Fruit fly (Drosophila melanogaster) whole organism, prepupa: Measurements from ENCODE around the gene CG45065.
A peak's percentile ranks its signal among the peaks of the same experiment; 100 is the strongest.

Experiments used
- CG10631 ChIP-seq: fragments of 200-800 bp; sonication (Bioruptor generic); optimal IDR thresholded peaks from 2 replicates; lab custom pipeline; 2016; ENCODE audit warnings: missing biosample characterization, missing genetic modification characterization
- CG10669 ChIP-seq: fragments of 200-800 bp; sonication (Bioruptor generic); optimal IDR thresholded peaks from 3 replicates; lab custom pipeline; 2018; ENCODE audit warnings: missing biosample characterization, mild to moderate bottlenecking, missing genetic modification characterization, moderate library complexity
- CG11294 ChIP-seq: fragments of 200-800 bp; sonication (Bioruptor generic); IDR thresholded peaks from 2 replicates; pipeline ENCODE4 v1.3.6; 2022; ENCODE audit warnings: missing biosample characterization, missing genetic modification characterization
- CG11762 ChIP-seq: fragments of 200-800 bp; sonication (Bioruptor generic); optimal IDR thresholded peaks from 3 replicates; lab custom pipeline; 2016; ENCODE audit warnings: missing biosample characterization, missing genetic modification characterization; ENCODE audit not compliant: insufficient read depth
- CG11902 ChIP-seq: fragments of 200-800 bp; sonication (Bioruptor generic); optimal IDR thresholded peaks from 3 replicates; lab custom pipeline; 2016; ENCODE audit warnings: missing biosample characterization, missing genetic modification characterization
- CG15336 ChIP-seq: fragments of 200-800 bp; sonication (Bioruptor generic); IDR thresholded peaks from 2 replicates; pipeline ENCODE4 v1.3.6; 2022; ENCODE audit warnings: missing biosample characterization, missing genetic modification characterization
- CG1621 ChIP-seq: fragments of 200-800 bp; sonication (Bioruptor generic); optimal IDR thresholded peaks from 3 replicates; lab custom pipeline; 2018; ENCODE audit warnings: missing biosample characterization, mild to moderate bottlenecking, missing genetic modification characterization
- CG16779 ChIP-seq: fragments of 200-800 bp; sonication (Bioruptor generic); optimal IDR thresholded peaks from 3 replicates; lab custom pipeline; 2017; ENCODE audit warnings: missing biosample characterization, mild to moderate bottlenecking, missing genetic modification characterization
- CG3032 ChIP-seq: fragments of 200-800 bp; optimal IDR thresholded peaks from 2 replicates; lab custom pipeline; 2019; ENCODE audit warnings: missing biosample characterization, mild to moderate bottlenecking, missing genetic modification characterization, moderate library complexity
- CG32006 ChIP-seq: fragments of 200-800 bp; sonication (Bioruptor generic); optimal IDR thresholded peaks from 3 replicates; lab custom pipeline; 2017; ENCODE audit warnings: missing biosample characterization, mild to moderate bottlenecking, missing genetic modification characterization
- CG34406 ChIP-seq: fragments of 200-800 bp; sonication (Bioruptor generic); optimal IDR thresholded peaks from 3 replicates; lab custom pipeline; 2016; ENCODE audit warnings: missing biosample characterization, missing genetic modification characterization
- CG3919 ChIP-seq: fragments of 200-800 bp; sonication (Bioruptor generic); optimal IDR thresholded peaks from 3 replicates; lab custom pipeline; 2016; ENCODE audit warnings: missing biosample characterization, missing genetic modification characterization
- CG4318 ChIP-seq: fragments of 200-800 bp; sonication (Bioruptor generic); optimal IDR thresholded peaks from 3 replicates; lab custom pipeline; 2017; ENCODE audit warnings: missing biosample characterization, mild to moderate bottlenecking, missing genetic modification characterization
- CG6163 ChIP-seq: fragments of 200-800 bp; sonication (Bioruptor generic); IDR thresholded peaks from 3 replicates; pipeline ENCODE4 v1.3.6; 2022; ENCODE audit warnings: missing biosample characterization, missing genetic modification characterization
- CG6276 ChIP-seq: fragments of 200-800 bp; sonication (Bioruptor generic); optimal IDR thresholded peaks from 2 replicates; lab custom pipeline; 2017; ENCODE audit warnings: missing biosample characterization, mild to moderate bottlenecking, missing genetic modification characterization
- CG6792 ChIP-seq: fragments of 200-800 bp; sonication (Bioruptor generic); optimal IDR thresholded peaks from 3 replicates; lab custom pipeline; 2016; ENCODE audit warnings: missing biosample characterization, missing genetic modification characterization
- CG6808 ChIP-seq: fragments of 200-800 bp; sonication (Bioruptor generic); optimal IDR thresholded peaks from 3 replicates; lab custom pipeline; 2017; ENCODE audit warnings: missing biosample characterization, missing genetic modification characterization, mild to moderate bottlenecking, moderate library complexity, missing genetic modification reagents
- CG7368 ChIP-seq: fragments of 200-800 bp; sonication (Bioruptor generic); optimal IDR thresholded peaks from 3 replicates; lab custom pipeline; 2016; ENCODE audit warnings: missing biosample characterization, missing genetic modification characterization
- CG8119 ChIP-seq: fragments of 200-800 bp; sonication (Bioruptor generic); IDR thresholded peaks from 3 replicates; pipeline ENCODE4 v1.3.6; 2022; ENCODE audit warnings: missing biosample characterization, missing genetic modification characterization
- CG8319 ChIP-seq: fragments of 200-800 bp; sonication (Bioruptor generic); optimal IDR thresholded peaks from 3 replicates; lab custom pipeline; 2016; ENCODE audit warnings: missing biosample characterization, missing genetic modification characterization
- CG8632 ChIP-seq: fragments of 200-800 bp; sonication (Bioruptor generic); optimal IDR thresholded peaks from 3 replicates; lab custom pipeline; 2016; ENCODE audit warnings: missing biosample characterization, missing genetic modification characterization
- CG9139 ChIP-seq: fragments of 200-800 bp; sonication (Bioruptor generic); optimal IDR thresholded peaks from 3 replicates; lab custom pipeline; 2017; ENCODE audit warnings: missing biosample characterization, mild to moderate bottlenecking, missing genetic modification characterization
- Eip75B ChIP-seq: fragments of 200-800 bp; sonication (Bioruptor generic); optimal IDR thresholded peaks from 3 replicates; lab custom pipeline; 2016; ENCODE audit warnings: missing biosample characterization, missing genetic modification characterization
- Eip78C ChIP-seq: fragments of 200-800 bp; sonication (Bioruptor generic); peaks from one replicate; lab custom pipeline; 2016; ENCODE audit warnings: missing biosample characterization, missing genetic modification characterization
- Eip93F ChIP-seq: fragments of 200-800 bp; sonication (Bioruptor generic); optimal IDR thresholded peaks from 2 replicates; lab custom pipeline; 2016; ENCODE audit warnings: missing biosample characterization, mild to moderate bottlenecking, missing genetic modification characterization
- Ets21C ChIP-seq: fragments of 200-800 bp; sonication (Bioruptor generic); optimal IDR thresholded peaks from 3 replicates; lab custom pipeline; 2016; ENCODE audit warnings: missing biosample characterization, missing genetic modification characterization
- Ets96B ChIP-seq: fragments of 200-800 bp; optimal IDR thresholded peaks from 2 replicates; lab custom pipeline; 2019; ENCODE audit warnings: missing biosample characterization, mild to moderate bottlenecking, missing genetic modification characterization, moderate library complexity
- Gug ChIP-seq: fragments of 200-800 bp; sonication (Bioruptor generic); IDR thresholded peaks from 2 replicates; pipeline ENCODE4 v1.3.6; 2022; ENCODE audit warnings: missing biosample characterization, missing genetic modification characterization
- Hr38 ChIP-seq: sonication (Bioruptor generic); optimal IDR thresholded peaks from 2 replicates; lab custom pipeline; 2016; ENCODE audit warnings: missing biosample characterization, missing genetic modification characterization
- Hr39 ChIP-seq: fragments of 200-800 bp; sonication (Bioruptor generic); optimal IDR thresholded peaks from 2 replicates; lab custom pipeline; 2016; ENCODE audit warnings: missing biosample characterization, missing genetic modification characterization
- Hr4 ChIP-seq: fragments of 200-800 bp; sonication (Bioruptor generic); optimal IDR thresholded peaks from 3 replicates; lab custom pipeline; 2016; ENCODE audit warnings: missing biosample characterization, missing genetic modification characterization
- Lpt ChIP-seq: fragments of 200-800 bp; sonication (Bioruptor generic); optimal IDR thresholded peaks from 3 replicates; lab custom pipeline; 2016; ENCODE audit warnings: missing biosample characterization, missing genetic modification characterization
- Met ChIP-seq: fragments of 200-800 bp; sonication (Bioruptor generic); optimal IDR thresholded peaks from 3 replicates; lab custom pipeline; 2016; ENCODE audit warnings: missing biosample characterization, missing genetic modification characterization
- OdsH ChIP-seq: fragments of 200-800 bp; sonication (Bioruptor generic); optimal IDR thresholded peaks from 3 replicates; lab custom pipeline; 2016; ENCODE audit warnings: missing biosample characterization, missing genetic modification characterization
- Smox ChIP-seq: fragments of 200-800 bp; sonication (Bioruptor generic); optimal IDR thresholded peaks from 3 replicates; lab custom pipeline; 2016; ENCODE audit warnings: missing biosample characterization, missing genetic modification characterization
- Sox102F ChIP-seq: fragments of 200-800 bp; sonication (Bioruptor generic); optimal IDR thresholded peaks from 2 replicates; lab custom pipeline; 2016; ENCODE audit warnings: missing biosample characterization, mild to moderate bottlenecking, missing genetic modification characterization
- Sox14 ChIP-seq: fragments of 200-800 bp; sonication (Bioruptor generic); optimal IDR thresholded peaks from 3 replicates; lab custom pipeline; 2016; ENCODE audit warnings: missing biosample characterization, missing genetic modification characterization
- acj6 ChIP-seq: fragments of 200-800 bp; sonication (Bioruptor generic); optimal IDR thresholded peaks from 3 replicates; lab custom pipeline; 2016; ENCODE audit warnings: missing biosample characterization, missing genetic modification characterization
- cyc ChIP-seq: fragments of 200-800 bp; sonication (Bioruptor generic); optimal IDR thresholded peaks from 3 replicates; lab custom pipeline; 2016; ENCODE audit warnings: missing biosample characterization, missing genetic modification characterization
- dac ChIP-seq: fragments of 200-800 bp; sonication (Bioruptor generic); optimal IDR thresholded peaks from 2 replicates; lab custom pipeline; 2017; ENCODE audit warnings: missing biosample characterization, mild to moderate bottlenecking, missing genetic modification characterization
- dsx ChIP-seq: fragments of 200-800 bp; optimal IDR thresholded peaks from 3 replicates; lab custom pipeline; 2019; ENCODE audit warnings: missing biosample characterization, mild to moderate bottlenecking, missing genetic modification characterization, moderate library complexity; ENCODE audit not compliant: poor library complexity, severe bottlenecking
- eg ChIP-seq: fragments of 200-800 bp; sonication (Bioruptor generic); IDR thresholded peaks from 3 replicates; pipeline ENCODE4 v1.3.6; 2022; ENCODE audit warnings: missing biosample characterization, missing genetic modification characterization
- esn ChIP-seq: fragments of 200-800 bp; sonication (Bioruptor generic); optimal IDR thresholded peaks from 2 replicates; lab custom pipeline; 2016; ENCODE audit warnings: missing biosample characterization, mild to moderate bottlenecking, missing genetic modification characterization, moderate library complexity
- fd59A ChIP-seq: fragments of 200-800 bp; sonication (Bioruptor generic); optimal IDR thresholded peaks from 2 replicates; lab custom pipeline; 2017; ENCODE audit warnings: missing biosample characterization, mild to moderate bottlenecking, missing genetic modification characterization, missing genetic modification reagents
- fd85E ChIP-seq: fragments of 200-800 bp; sonication (Bioruptor generic); optimal IDR thresholded peaks from 3 replicates; lab custom pipeline; 2016; ENCODE audit warnings: missing biosample characterization, missing genetic modification characterization
- fkh ChIP-seq: fragments of 200-800 bp; sonication (Bioruptor generic); optimal IDR thresholded peaks from 3 replicates; lab custom pipeline; 2017; ENCODE audit warnings: missing biosample characterization, mild to moderate bottlenecking, missing genetic modification characterization, moderate library complexity
- lz ChIP-seq: fragments of 200-800 bp; sonication (Bioruptor generic); optimal IDR thresholded peaks from 3 replicates; lab custom pipeline; 2016; ENCODE audit warnings: missing biosample characterization, missing genetic modification characterization
- net ChIP-seq: fragments of 200-800 bp; sonication (Bioruptor generic); optimal IDR thresholded peaks from 3 replicates; lab custom pipeline; 2016; ENCODE audit warnings: missing biosample characterization, missing genetic modification characterization
- salr ChIP-seq, 2 experiments: fragments of 200-800 bp; sonication (Bioruptor generic); optimal IDR thresholded peaks; 3 replicates each; lab custom pipeline; 2016 to 2018; ENCODE audit warnings: missing biosample characterization in 2 of 2, missing genetic modification characterization in 2 of 2, mild to moderate bottlenecking in 1 of 2
- spab ChIP-seq: fragments of 200-800 bp; sonication (Bioruptor generic); optimal IDR thresholded peaks from 2 replicates; lab custom pipeline; 2017; ENCODE audit warnings: missing biosample characterization, mild to moderate bottlenecking, missing genetic modification characterization, missing genetic modification reagents
- svp ChIP-seq: fragments of 200-800 bp; sonication (Bioruptor generic); peaks from one replicate; lab custom pipeline; 2016; ENCODE audit warnings: missing biosample characterization, missing genetic modification characterization
- topi ChIP-seq: fragments of 200-800 bp; sonication (Bioruptor generic); optimal IDR thresholded peaks from 3 replicates; lab custom pipeline; 2016; ENCODE audit warnings: missing biosample characterization, missing genetic modification characterization
- vri ChIP-seq: fragments of 200-800 bp; sonication (Bioruptor generic); optimal IDR thresholded peaks from 3 replicates; lab custom pipeline; 2016; ENCODE audit warnings: missing biosample characterization, mild to moderate bottlenecking, missing genetic modification characterization

Gene CG45065

DNA sequence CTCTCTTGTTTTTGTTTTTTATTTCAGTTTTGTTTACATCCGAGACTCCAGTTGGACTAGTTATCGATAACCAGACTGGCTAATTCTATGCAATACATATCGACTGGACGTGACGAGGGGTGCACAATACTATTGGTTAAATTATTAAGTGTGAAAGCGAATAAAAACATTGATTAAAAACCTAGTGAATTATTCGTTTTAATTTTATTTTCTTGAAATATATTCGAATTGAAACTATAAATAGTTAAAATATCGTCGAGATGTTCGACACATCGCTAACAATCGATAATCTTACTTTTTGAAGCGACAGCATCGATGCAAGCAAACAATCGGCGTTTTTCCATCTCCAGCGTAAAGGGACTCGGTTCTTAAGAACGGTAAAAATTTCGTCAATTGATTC, 43.3 kb downstream of the CG45065 start, which contains the start of the genes CG32590 and Flo2:
TSS of gene CG32590 (minus strand) at position 60 of the 400 bp plus-strand sequence.
TSS of gene Flo2 (plus strand) at position 330 of the 400 bp plus-strand sequence.
- TF ChIP-seq Eip75B (GFP tag; lab: Kevin White, UChicago) (peak; percentile 22), CG11294 (GFP tag; lab: Robert Waterston, UW) (peak; percentile 51; the same call in 1 of the 2 replicates), CG15336 (GFP tag; lab: Robert Waterston, UW) (0 out of 2 replicates have a peak, but pooled peaks have one; percentile 45), CG8319 (GFP tag; lab: Kevin White, UChicago) (peak; percentile 39), CG8632 (GFP tag; lab: Kevin White, UChicago) (no peak), Ets96B (tag; lab: Kevin White, UChicago) (peak; percentile 53), Lpt (GFP tag; lab: Kevin White, UChicago) (peak; percentile 46), Ets21C (GFP tag; lab: Kevin White, UChicago) (peak; percentile 68), dsx (GFP tag; lab: Kevin White, UChicago) (peak; percentile 41), CG3032 (peak; percentile 53), svp (peak; percentile 84), Hr39 (peak; percentile 76), Eip93F (GFP tag; lab: Kevin White, UChicago) (peak; percentile 29), eg (GFP tag; lab: Robert Waterston, UW) (peak; percentile 84), CG16779 (tag; lab: Kevin White, UChicago) (no peak), CG9139 (GFP tag; lab: Kevin White, UChicago) (no peak), CG6792 (GFP tag; lab: Kevin White, UChicago) (peak; percentile 21), CG11902 (GFP tag; lab: Kevin White, UChicago) (peak; percentile 34), dac (GFP tag; lab: Kevin White, UChicago) (no peak), Eip78C (peak; percentile 84), CG11762 (GFP tag; lab: Kevin White, UChicago) (peak; percentile 10), CG6163 (GFP tag; lab: Robert Waterston, UW) (peak; percentile 84), topi (peak; percentile 70), net (GFP tag; lab: Kevin White, UChicago) (peak; percentile 10), CG10631 (GFP tag; lab: Kevin White, UChicago) (no peak), CG34406 (GFP tag; lab: Kevin White, UChicago) (peak; percentile 59), Met (peak; percentile 48), fd85E (GFP tag; lab: Kevin White, UChicago) (no peak), fkh (GFP tag; lab: Kevin White, UChicago) (no peak), salr (GFP tag; optimal IDR thresholded peaks at IDR 0.05; lab: Kevin White, UChicago) (no peak), esn (GFP tag; lab: Kevin White, UChicago) (peak; percentile 71), CG3919 (GFP tag; lab: Kevin White, UChicago) (peak; percentile 60), CG4318 (GFP tag; lab: Kevin White, UChicago) (no peak), Sox14 (peak; percentile 60), Hr38 (GFP tag; lab: Kevin White, UChicago) (no peak), fd59A (GFP tag; lab: Kevin White, UChicago) (no peak), Gug (peak; percentile 69), Sox102F (GFP tag; lab: Kevin White, UChicago) (peak; percentile 59), CG1621 (no peak), CG6276 (GFP tag; lab: Kevin White, UChicago) (no peak), CG10669 (GFP tag; lab: Kevin White, UChicago) (peak; percentile 29), OdsH (GFP tag; lab: Kevin White, UChicago) (peak; percentile 71), vri (GFP tag; lab: Kevin White, UChicago) (peak; percentile 61), Smox (GFP tag; lab: Kevin White, UChicago) (peak; percentile 63), CG7368 (GFP tag; lab: Kevin White, UChicago) (no peak), cyc (peak; percentile 67), acj6 (GFP tag; lab: Kevin White, UChicago) (peak; percentile 77), CG6808 (GFP tag; lab: Kevin White, UChicago) (no peak), CG8119 (GFP tag; lab: Robert Waterston, UW) (no peak), CG32006 (GFP tag; lab: Kevin White, UChicago) (no peak), lz (GFP tag; lab: Kevin White, UChicago) (peak; percentile 67), spab (GFP tag; lab: Kevin White, UChicago) (no peak), Hr4 (peak; percentile 69)
